Fruit fly (Drosophila melanogaster) Kc167 (cell line): Measurements from ENCODE around the gene GluRIIE.

Source experiments
- Myc ChIP-seq: fragments of >200 bp; optimal IDR thresholded peaks from 2 replicates; lab custom pipeline; 2017; ENCODE audit warnings: missing external identifiers
- Sin3A ChIP-seq: fragments of >200 bp; optimal IDR thresholded peaks from 2 replicates; lab custom pipeline; 2018; ENCODE audit warnings: missing external identifiers
- h ChIP-seq: fragments of >200 bp; optimal IDR thresholded peaks from 3 replicates; lab custom pipeline; 2018; ENCODE audit warnings: missing external identifiers
- insv ChIP-seq: fragments of >200 bp; optimal IDR thresholded peaks from 3 replicates; lab custom pipeline; 2018; ENCODE audit warnings: missing external identifiers
- psq ChIP-seq: fragments of >200 bp; optimal IDR thresholded peaks from 2 replicates; lab custom pipeline; 2017; ENCODE audit warnings: missing external identifiers
- ttk ChIP-seq: sonication (Bioruptor generic); optimal IDR thresholded peaks from 2 replicates; lab custom pipeline; 2017; ENCODE audit warnings: missing external identifiers

GluRIIE gene

DNA sequence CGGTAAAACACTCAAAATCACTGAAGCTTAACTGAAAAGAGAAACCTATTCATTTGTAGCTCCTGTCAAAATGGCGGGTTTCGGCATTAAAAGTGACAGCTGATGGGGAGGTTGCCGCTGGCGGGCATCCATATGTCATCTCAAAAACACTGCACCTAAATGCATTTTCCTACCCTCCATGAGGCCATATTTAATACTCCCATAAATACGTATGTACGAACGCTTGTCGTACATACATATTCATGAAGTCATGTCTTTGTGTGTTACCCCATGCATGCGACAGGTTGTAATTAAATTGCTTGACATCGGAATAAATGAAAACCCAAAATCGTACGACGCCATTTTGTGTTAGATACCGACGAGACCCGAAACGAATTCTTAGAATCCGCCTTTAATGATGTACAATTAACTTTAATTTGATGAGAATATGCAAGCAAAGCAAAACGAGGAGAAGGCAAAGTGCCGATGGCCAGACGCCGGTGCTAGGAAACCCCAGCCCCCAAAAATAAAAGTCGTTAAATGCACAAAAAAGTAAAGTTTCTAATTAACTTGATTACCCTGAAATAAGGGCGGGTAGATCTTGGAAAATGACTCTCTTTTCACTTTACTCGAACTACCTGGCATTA, 52.1 kb downstream of the GluRIIE start:
- TF ChIP-seq h (lab: Kevin White, UChicago) (no peak), psq (no peak), insv (lab: Kevin White, UChicago) (no peak), Sin3A (lab: Kevin White, UChicago) (no peak), Myc (no peak)

dm6 chr3R:20595901-20596300, 52.6 kb downstream of the GluRIIE start:
- TF ChIP-seq Myc (no peak), ttk (lab: Kevin White, UChicago) (no peak), Sin3A (lab: Kevin White, UChicago) (no peak), psq (no peak), h (lab: Kevin White, UChicago) (no peak), insv (lab: Kevin White, UChicago) (no peak)

- no peak for TF ChIP-seq insv (lab: Kevin White, UChicago)
- no peak for TF ChIP-seq h (lab: Kevin White, UChicago)
- no peak for TF ChIP-seq Sin3A (lab: Kevin White, UChicago)
- no peak for TF ChIP-seq psq
- TF ChIP-seq Myc, result no peak
- TF ChIP-seq ttk (lab: Kevin White, UChicago), result no peak
Observed at dm6 chr3R:20595145-20595812, 53.2 kb downstream of the GluRIIE start.

DNA sequence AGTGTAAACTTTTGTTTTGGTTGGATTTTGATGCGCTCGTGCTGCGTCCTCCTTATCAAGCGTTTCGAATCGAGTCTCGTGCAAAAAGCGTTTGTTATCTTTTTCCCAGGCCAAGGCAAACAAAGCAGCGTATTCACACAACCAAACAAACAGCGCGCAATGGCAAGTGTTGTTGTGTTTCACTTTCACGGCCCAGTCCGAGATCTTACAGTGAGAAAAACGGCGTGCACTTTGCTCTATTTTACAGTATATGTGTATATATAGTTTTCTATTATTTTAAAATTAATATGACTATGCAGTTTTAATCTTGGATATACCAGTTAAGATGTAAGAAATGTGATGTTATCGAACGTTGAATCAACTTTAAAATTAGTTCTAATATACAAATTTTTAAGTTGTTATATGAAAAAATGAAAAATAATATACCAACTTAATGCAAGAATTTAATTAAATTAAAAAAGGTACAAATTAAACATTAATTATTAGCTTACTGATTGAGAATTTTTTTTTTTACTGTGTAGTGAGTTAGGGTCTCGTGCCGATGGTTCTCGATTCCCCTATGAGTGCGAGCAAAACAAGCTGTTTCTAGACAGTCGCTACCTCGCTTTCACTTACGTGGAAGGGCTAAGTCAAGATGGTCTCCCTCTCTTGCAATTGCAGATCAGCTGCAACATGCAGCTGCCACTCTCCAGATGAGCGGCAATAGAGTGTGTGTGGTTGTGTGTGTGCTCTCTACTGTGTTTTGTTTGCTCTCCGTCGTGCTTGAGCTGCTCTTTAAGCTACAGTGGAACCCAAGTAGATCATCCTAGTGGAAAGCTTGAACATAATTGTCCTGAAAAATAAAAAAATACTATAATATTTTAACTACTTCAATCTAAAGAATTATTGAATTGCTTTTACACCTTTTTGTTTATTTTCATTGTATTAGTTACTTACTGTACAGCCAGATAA, 54.0 kb downstream of the GluRIIE start:
- TF ChIP-seq h (lab: Kevin White, UChicago), result no peak
- TF ChIP-seq psq, result no peak
- TF ChIP-seq ttk (lab: Kevin White, UChicago), result no peak
- TF ChIP-seq insv (lab: Kevin White, UChicago), result no peak
- TF ChIP-seq Myc, result no peak
- TF ChIP-seq Sin3A (lab: Kevin White, UChicago), result no peak
